Fruit fly (Drosophila melanogaster) whole organism, embryonic: ENCODE measurements around the gene CG8673.

Source experiments
- Awh ChIP-seq: fragments of 200-800 bp; sonication (Bioruptor generic); IDR thresholded peaks from 2 replicates; pipeline ENCODE4, ENCODE4 v1.3.6; 2022; ENCODE audit warnings: missing biosample characterization, missing genetic modification characterization
- C15 ChIP-seq: fragments of 200-800 bp; sonication (Bioruptor generic); IDR thresholded peaks from 3 replicates; pipeline ENCODE4 v1.3.6; 2022; ENCODE audit warnings: missing biosample characterization, missing genetic modification characterization
- CG10565 ChIP-seq: fragments of 200-800 bp; sonication (Bioruptor generic); optimal IDR thresholded peaks from 3 replicates; lab custom pipeline; 2016; ENCODE audit warnings: missing biosample characterization, mild to moderate bottlenecking, missing genetic modification characterization
- CG12391 ChIP-seq: fragments of 200-800 bp; sonication (Bioruptor generic); optimal IDR thresholded peaks from 3 replicates; lab custom pipeline; 2018; ENCODE audit warnings: missing biosample characterization, mild to moderate bottlenecking, missing genetic modification characterization, moderate library complexity
- CG14014 ChIP-seq: fragments of 200-800 bp; sonication (Bioruptor generic); IDR thresholded peaks from 2 replicates; pipeline ENCODE4 v1.3.6; 2022; ENCODE audit warnings: missing biosample characterization, missing genetic modification characterization
- CG14710 ChIP-seq: fragments of 200-800 bp; sonication (Bioruptor generic); optimal IDR thresholded peaks from 3 replicates; lab custom pipeline; 2019; ENCODE audit warnings: missing biosample characterization, mild to moderate bottlenecking, missing genetic modification characterization, moderate library complexity
- CG14860 ChIP-seq: fragments of 200-800 bp; sonication (Bioruptor generic); IDR thresholded peaks from 3 replicates; pipeline ENCODE4 v1.3.6; 2022; ENCODE audit warnings: missing biosample characterization, missing genetic modification characterization; ENCODE audit not compliant: partially characterized antibody
- CG15269 ChIP-seq: fragments of 200-800 bp; sonication (Bioruptor generic); optimal IDR thresholded peaks from 2 replicates; lab custom pipeline; 2018; ENCODE audit warnings: missing biosample characterization, mild to moderate bottlenecking, missing genetic modification characterization, moderate library complexity
- CG15479 ChIP-seq: fragments of 200-800 bp; sonication (Bioruptor generic); optimal IDR thresholded peaks from 3 replicates; lab custom pipeline; 2019; ENCODE audit warnings: missing biosample characterization, mild to moderate bottlenecking, missing genetic modification characterization, moderate library complexity
- CG1603 ChIP-seq: fragments of 200-800 bp; sonication (Bioruptor generic); optimal IDR thresholded peaks from 2 replicates; lab custom pipeline; 2019; ENCODE audit warnings: missing biosample characterization, mild to moderate bottlenecking, missing genetic modification characterization, moderate library complexity
- CG17361 ChIP-seq: fragments of 200-800 bp; sonication (Bioruptor generic); IDR thresholded peaks from 3 replicates; pipeline ENCODE4 v1.3.6; 2022; ENCODE audit warnings: missing biosample characterization, missing genetic modification characterization
- CG17568 ChIP-seq: fragments of 200-800 bp; sonication (Bioruptor generic); optimal IDR thresholded peaks from 2 replicates; lab custom pipeline; 2018; ENCODE audit warnings: missing biosample characterization, mild to moderate bottlenecking, missing genetic modification characterization, moderate library complexity
- CG2129 ChIP-seq: fragments of 200-800 bp; sonication (Bioruptor generic); IDR thresholded peaks from 2 replicates; pipeline ENCODE4 v1.3.6; 2022; ENCODE audit warnings: missing biosample characterization, missing genetic modification characterization; ENCODE audit not compliant: partially characterized antibody
- CG2202 ChIP-seq: fragments of 200-800 bp; sonication (Bioruptor generic); optimal IDR thresholded peaks from 2 replicates; lab custom pipeline; 2018; ENCODE audit warnings: missing biosample characterization, mild to moderate bottlenecking, missing genetic modification characterization
- CG2678 ChIP-seq: fragments of 200-800 bp; sonication (Bioruptor generic); optimal IDR thresholded peaks from 3 replicates; lab custom pipeline; 2019; ENCODE audit warnings: missing biosample characterization, mild to moderate bottlenecking, missing genetic modification characterization, moderate library complexity
- CG2712 ChIP-seq: fragments of 200-800 bp; optimal IDR thresholded peaks from 3 replicates; lab custom pipeline; 2019; ENCODE audit warnings: missing biosample characterization, mild to moderate bottlenecking, missing genetic modification characterization, moderate library complexity
- CG34376 ChIP-seq: fragments of 200-800 bp; sonication (Bioruptor generic); optimal IDR thresholded peaks from 2 replicates; lab custom pipeline; 2018; ENCODE audit warnings: missing biosample characterization, mild to moderate bottlenecking, missing genetic modification characterization
- CG7271 ChIP-seq: fragments of 200-800 bp; sonication (Bioruptor generic); optimal IDR thresholded peaks from 2 replicates; lab custom pipeline; 2018; ENCODE audit warnings: missing biosample characterization, mild to moderate bottlenecking, missing genetic modification characterization, moderate library complexity
- CG8290 ChIP-seq, 3 experiments: fragments of 200-800 bp; sonication (Bioruptor generic); optimal IDR thresholded peaks; 2 replicates each; lab custom pipeline; 2016 to 2019; ENCODE audit warnings: missing biosample characterization in 3 of 3, missing genetic modification characterization in 3 of 3, mild to moderate bottlenecking in 2 of 3, moderate library complexity in 1 of 3
- CG8765 ChIP-seq: fragments of 200-800 bp; sonication (Bioruptor generic); IDR thresholded peaks from 2 replicates; pipeline ENCODE4 v1.3.6; 2022; ENCODE audit warnings: missing biosample characterization, missing genetic modification characterization
- CG8924 ChIP-seq: fragments of 200-800 bp; optimal IDR thresholded peaks from 3 replicates; lab custom pipeline; 2019; ENCODE audit warnings: missing biosample characterization, mild to moderate bottlenecking, missing genetic modification characterization, moderate library complexity
- CG9727 ChIP-seq: fragments of 200-800 bp; sonication (Bioruptor generic); optimal IDR thresholded peaks from 3 replicates; lab custom pipeline; 2017; ENCODE audit warnings: missing biosample characterization, mild to moderate bottlenecking, missing genetic modification characterization
- CG9932 ChIP-seq: fragments of 200-800 bp; sonication (Bioruptor generic); IDR thresholded peaks from 2 replicates; pipeline ENCODE4 v1.3.6; 2022; ENCODE audit warnings: missing biosample characterization, missing genetic modification characterization
- Dfd ChIP-seq, 2 experiments: fragments of >200 bp; optimal IDR thresholded peaks; 2 replicates each; lab custom pipeline; 2017; ENCODE audit warnings: missing biosample characterization in 2 of 2, missing genetic modification characterization in 2 of 2
- Doc3 ChIP-seq: fragments of 200-800 bp; sonication (Bioruptor generic); IDR thresholded peaks from 3 replicates; pipeline ENCODE4 v1.3.6; 2022; ENCODE audit warnings: missing biosample characterization, missing genetic modification characterization; ENCODE audit not compliant: partially characterized antibody
- ERR ChIP-seq: fragments of 200-800 bp; sonication (Bioruptor generic); optimal IDR thresholded peaks from 2 replicates; lab custom pipeline; 2016; ENCODE audit warnings: missing biosample characterization, missing genetic modification characterization
- HLH3B ChIP-seq: fragments of 200-800 bp; sonication (Bioruptor generic); IDR thresholded peaks from 2 replicates; pipeline ENCODE4 v1.3.6; 2022; ENCODE audit warnings: missing biosample characterization, missing genetic modification characterization
- Hmx ChIP-seq: fragments of 200-800 bp; sonication (Bioruptor generic); optimal IDR thresholded peaks from 2 replicates; lab custom pipeline; 2016; ENCODE audit warnings: missing biosample characterization, missing genetic modification characterization
- Kr ChIP-seq: fragments of 200-800 bp; sonication (Bioruptor generic); optimal IDR thresholded peaks from 2 replicates; lab custom pipeline; 2017; ENCODE audit warnings: missing biosample characterization, mild to moderate bottlenecking, missing genetic modification characterization
- Med ChIP-seq: fragments of 200-800 bp; sonication (Bioruptor generic); peaks from one replicate; lab custom pipeline; 2016; ENCODE audit warnings: missing biosample characterization, missing genetic modification characterization, mild to moderate bottlenecking, inconsistent platforms, moderate library complexity
- Pdp1 ChIP-seq, 2 experiments: fragments of 200-800 bp; sonication (Bioruptor generic); optimal IDR thresholded peaks; 3 replicates each; lab custom pipeline; 2016; ENCODE audit warnings: missing biosample characterization in 2 of 2, missing genetic modification characterization in 2 of 2, mild to moderate bottlenecking in 1 of 2, moderate library complexity in 1 of 2
- Sox100B ChIP-seq: fragments of 200-800 bp; sonication (Bioruptor generic); optimal IDR thresholded peaks from 3 replicates; lab custom pipeline; 2018; ENCODE audit warnings: missing biosample characterization, mild to moderate bottlenecking, missing genetic modification characterization
- Xrp1 ChIP-seq: fragments of 200-800 bp; sonication (Bioruptor generic); IDR thresholded peaks from 2 replicates; pipeline ENCODE4 v1.3.6; 2022; ENCODE audit warnings: missing biosample characterization, missing genetic modification characterization
- az2 ChIP-seq: fragments of 200-800 bp; sonication (Bioruptor generic); optimal IDR thresholded peaks from 3 replicates; lab custom pipeline; 2016; ENCODE audit warnings: missing biosample characterization, missing genetic modification characterization
- gcm ChIP-seq: fragments of 200-800 bp; sonication (Bioruptor generic); optimal IDR thresholded peaks from 2 replicates; lab custom pipeline; 2019; ENCODE audit warnings: missing biosample characterization, mild to moderate bottlenecking, missing genetic modification characterization, moderate library complexity
- gem ChIP-seq: fragments of 200-800 bp; sonication (Bioruptor generic); optimal IDR thresholded peaks from 2 replicates; lab custom pipeline; 2019; ENCODE audit warnings: missing biosample characterization, mild to moderate bottlenecking, missing genetic modification characterization, moderate library complexity
- gsb ChIP-seq: fragments of 200-800 bp; sonication (Bioruptor generic); IDR thresholded peaks from 2 replicates; pipeline ENCODE4 v1.3.6; 2022; ENCODE audit warnings: missing biosample characterization, missing genetic modification characterization
- jumu ChIP-seq: fragments of 200-800 bp; sonication (Bioruptor generic); optimal IDR thresholded peaks from 3 replicates; lab custom pipeline; 2016; ENCODE audit warnings: missing biosample characterization, missing genetic modification characterization
- ken ChIP-seq: fragments of 200-800 bp; sonication (Bioruptor generic); IDR thresholded peaks from 3 replicates; pipeline ENCODE4 v1.3.6; 2022; ENCODE audit warnings: missing biosample characterization, missing genetic modification characterization
- kni ChIP-seq: fragments of 200-800 bp; sonication (Bioruptor generic); optimal IDR thresholded peaks from 3 replicates; lab custom pipeline; 2017; ENCODE audit warnings: mild to moderate bottlenecking, missing biosample characterization, missing genetic modification reagents, missing genetic modification characterization
- lmd ChIP-seq: fragments of 200-800 bp; sonication (Bioruptor generic); IDR thresholded peaks from 2 replicates; pipeline ENCODE4 v1.3.6; 2022; ENCODE audit warnings: missing biosample characterization, missing genetic modification characterization
- lola ChIP-seq, 3 experiments: fragments of >200 bp in 2 of 3; fragments of 200-800 bp in 1 of 3; sonication (Bioruptor generic) in 1 of 3; optimal IDR thresholded peaks; 2 replicates each; lab custom pipeline; 2017 to 2019; ENCODE audit warnings: missing biosample characterization in 3 of 3, missing genetic modification characterization in 3 of 3, mild to moderate bottlenecking in 1 of 3, moderate library complexity in 1 of 3
- mam ChIP-seq: fragments of 200-800 bp; sonication (Bioruptor generic); optimal IDR thresholded peaks from 3 replicates; lab custom pipeline; 2016; ENCODE audit warnings: missing biosample characterization, missing genetic modification characterization
- pb ChIP-seq: fragments of 200-800 bp; sonication (Bioruptor generic); optimal IDR thresholded peaks from 3 replicates; lab custom pipeline; 2016; ENCODE audit warnings: missing biosample characterization, missing genetic modification characterization
- tup ChIP-seq: fragments of 200-800 bp; sonication (Bioruptor generic); optimal IDR thresholded peaks from 2 replicates; lab custom pipeline; 2016; ENCODE audit warnings: missing biosample characterization, mild to moderate bottlenecking, missing genetic modification characterization, moderate library complexity
- unpg ChIP-seq: fragments of 200-800 bp; sonication (Bioruptor generic); optimal IDR thresholded peaks from 3 replicates; lab custom pipeline; 2018; ENCODE audit warnings: missing biosample characterization, mild to moderate bottlenecking, missing genetic modification characterization, moderate library complexity
- usp ChIP-seq: fragments of >200 bp; optimal IDR thresholded peaks from 2 replicates; lab custom pipeline; 2017; ENCODE audit warnings: missing biosample characterization, missing genetic modification characterization
- yki ChIP-seq: fragments of >200 bp; optimal IDR thresholded peaks from 3 replicates; lab custom pipeline; 2018
- zfh2 ChIP-seq: fragments of 200-800 bp; sonication (Bioruptor generic); optimal IDR thresholded peaks from 2 replicates; lab custom pipeline; 2016; ENCODE audit warnings: missing biosample characterization, missing genetic modification characterization

CG8673 gene

dm6 chr2L:8165800-8166576 is 41.9 kb downstream of the CG8673 start:
- TF ChIP-seq az2 (GFP tag; lab: Kevin White, UChicago), result no peak
- peak; percentile 26 for TF ChIP-seq Med (GFP tag; lab: Kevin White, UChicago)
- TF ChIP-seq Kr (GFP tag; lab: Kevin White, UChicago), result peak; percentile 47
- TF ChIP-seq lmd (GFP tag; lab: Robert Waterston, UW), result no peak
- TF ChIP-seq ken (GFP tag; lab: Robert Waterston, UW), result no peak
- TF ChIP-seq CG15479, result peak; percentile 71
- no peak for TF ChIP-seq CG10565
- peak; percentile 1 for TF ChIP-seq CG15269
- TF ChIP-seq CG2712 (tag; lab: Kevin White, UChicago), result peak; percentile 16
- TF ChIP-seq CG17568, result peak; percentile 14
- TF ChIP-seq CG1603 (tag; lab: Kevin White, UChicago), result peak; percentile 19
- TF ChIP-seq CG17361 (GFP tag; lab: Robert Waterston, UW), result no peak
- TF ChIP-seq unpg (GFP tag; lab: Kevin White, UChicago), result peak; percentile 13
- TF ChIP-seq C15, result no peak
- no peak for TF ChIP-seq yki
- no peak for TF ChIP-seq zfh2
- TF ChIP-seq Pdp1 (GFP tag; optimal IDR thresholded peaks at IDR 0.05; lab: Kevin White, UChicago), result peak in 1 of 2 experiments; percentile 78
- peak; percentile 51; the same call in 1 of the 2 replicates for TF ChIP-seq Xrp1 (GFP tag; lab: Robert Waterston, UW)
- TF ChIP-seq CG34376, result no peak
- TF ChIP-seq ERR (GFP tag; lab: Kevin White, UChicago), result no peak
- peak; percentile 5 for TF ChIP-seq CG12391 (tag; lab: Kevin White, UChicago)
- no peak for TF ChIP-seq HLH3B (GFP tag; lab: Robert Waterston, UW)
- no peak for TF ChIP-seq gsb (GFP tag; lab: Robert Waterston, UW)
- TF ChIP-seq CG14014, result 0 out of 2 replicates have a peak, but pooled peaks have one; percentile 12
- TF ChIP-seq Sox100B (GFP tag; lab: Kevin White, UChicago), result no peak
- no peak for TF ChIP-seq CG9932 (GFP tag; lab: Robert Waterston, UW)
- TF ChIP-seq CG8765 (GFP tag; lab: Robert Waterston, UW), result no peak
- TF ChIP-seq lola (GFP tag; optimal IDR thresholded peaks at IDR 0.05; lab: Kevin White, UChicago), result peak in 1 of 3 experiments; percentile 22
- no peak for TF ChIP-seq CG8290 (GFP tag; optimal IDR thresholded peaks at IDR 0.05; lab: Kevin White, UChicago)
- TF ChIP-seq CG8290 (tag; optimal IDR thresholded peaks at IDR 0.05; lab: Kevin White, UChicago), result peak in 1 of 2 experiments; percentile 27
- no peak for TF ChIP-seq CG2129
- TF ChIP-seq usp, result no peak
- TF ChIP-seq mam, result no peak
- peak; percentile 39 for TF ChIP-seq CG9727 (GFP tag; lab: Kevin White, UChicago)
- no peak for TF ChIP-seq tup (GFP tag; lab: Kevin White, UChicago)
- TF ChIP-seq CG14860 (GFP tag; lab: Robert Waterston, UW), result no peak
- peak; percentile 80 for TF ChIP-seq CG7271 (tag; lab: Kevin White, UChicago)
- no peak for TF ChIP-seq Doc3 (GFP tag; lab: Robert Waterston, UW)
- no peak for TF ChIP-seq Hmx
- TF ChIP-seq CG14710 (tag; lab: Kevin White, UChicago), result peak; percentile 26
- TF ChIP-seq jumu (GFP tag; lab: Kevin White, UChicago), result no peak
- no peak for TF ChIP-seq pb (GFP tag; lab: Kevin White, UChicago)
- peak; percentile 12 for TF ChIP-seq CG2202 (tag; lab: Kevin White, UChicago)
- no peak for TF ChIP-seq Dfd (GFP tag; optimal IDR thresholded peaks at IDR 0.05; lab: Kevin White, UChicago)
- TF ChIP-seq CG2678 (tag; lab: Kevin White, UChicago), result peak; percentile 36
- no peak for TF ChIP-seq Awh
- TF ChIP-seq kni (GFP tag; lab: Kevin White, UChicago), result peak; percentile 28
- no peak for TF ChIP-seq gcm (GFP tag; lab: Kevin White, UChicago)
- peak; percentile 27 for TF ChIP-seq gem
- peak; percentile 55 for TF ChIP-seq CG8924 (tag; lab: Kevin White, UChicago)
